Fruit fly (Drosophila melanogaster) whole organism, prepupa: ENCODE data around the gene Dscam2.

ENCODE experiments used
- Blimp-1 ChIP-seq: fragments of 200-800 bp; sonication (Bioruptor generic); optimal IDR thresholded peaks from 3 replicates; lab custom pipeline; 2017; ENCODE audit warnings: missing biosample characterization, missing genetic modification characterization, mild to moderate bottlenecking, moderate library complexity, missing genetic modification reagents
- CG10631 ChIP-seq: fragments of 200-800 bp; sonication (Bioruptor generic); optimal IDR thresholded peaks from 2 replicates; lab custom pipeline; 2016; ENCODE audit warnings: missing biosample characterization, missing genetic modification characterization
- CG11294 ChIP-seq: fragments of 200-800 bp; sonication (Bioruptor generic); IDR thresholded peaks from 2 replicates; pipeline ENCODE4 v1.3.6; 2022; ENCODE audit warnings: missing biosample characterization, missing genetic modification characterization
- CG15336 ChIP-seq: fragments of 200-800 bp; sonication (Bioruptor generic); IDR thresholded peaks from 2 replicates; pipeline ENCODE4 v1.3.6; 2022; ENCODE audit warnings: missing biosample characterization, missing genetic modification characterization
- CG1621 ChIP-seq: fragments of 200-800 bp; sonication (Bioruptor generic); optimal IDR thresholded peaks from 3 replicates; lab custom pipeline; 2018; ENCODE audit warnings: missing biosample characterization, mild to moderate bottlenecking, missing genetic modification characterization
- CG16779 ChIP-seq: fragments of 200-800 bp; sonication (Bioruptor generic); optimal IDR thresholded peaks from 3 replicates; lab custom pipeline; 2017; ENCODE audit warnings: missing biosample characterization, mild to moderate bottlenecking, missing genetic modification characterization
- CG3032 ChIP-seq: fragments of 200-800 bp; optimal IDR thresholded peaks from 2 replicates; lab custom pipeline; 2019; ENCODE audit warnings: missing biosample characterization, mild to moderate bottlenecking, missing genetic modification characterization, moderate library complexity
- CG31627 ChIP-seq: fragments of 200-800 bp; sonication (Bioruptor generic); optimal IDR thresholded peaks from 3 replicates; lab custom pipeline; 2016; ENCODE audit warnings: missing biosample characterization, missing genetic modification characterization
- CG32006 ChIP-seq: fragments of 200-800 bp; sonication (Bioruptor generic); optimal IDR thresholded peaks from 3 replicates; lab custom pipeline; 2017; ENCODE audit warnings: missing biosample characterization, mild to moderate bottlenecking, missing genetic modification characterization
- CG34406 ChIP-seq: fragments of 200-800 bp; sonication (Bioruptor generic); optimal IDR thresholded peaks from 3 replicates; lab custom pipeline; 2016; ENCODE audit warnings: missing biosample characterization, missing genetic modification characterization
- CG3919 ChIP-seq: fragments of 200-800 bp; sonication (Bioruptor generic); optimal IDR thresholded peaks from 3 replicates; lab custom pipeline; 2016; ENCODE audit warnings: missing biosample characterization, missing genetic modification characterization
- CG6163 ChIP-seq: fragments of 200-800 bp; sonication (Bioruptor generic); IDR thresholded peaks from 3 replicates; pipeline ENCODE4 v1.3.6; 2022; ENCODE audit warnings: missing biosample characterization, missing genetic modification characterization
- CG6276 ChIP-seq: fragments of 200-800 bp; sonication (Bioruptor generic); optimal IDR thresholded peaks from 2 replicates; lab custom pipeline; 2017; ENCODE audit warnings: missing biosample characterization, mild to moderate bottlenecking, missing genetic modification characterization
- CG6808 ChIP-seq: fragments of 200-800 bp; sonication (Bioruptor generic); optimal IDR thresholded peaks from 3 replicates; lab custom pipeline; 2017; ENCODE audit warnings: missing biosample characterization, missing genetic modification characterization, mild to moderate bottlenecking, moderate library complexity, missing genetic modification reagents
- CG6854 ChIP-seq: fragments of 200-800 bp; sonication (Bioruptor generic); optimal IDR thresholded peaks from 2 replicates; lab custom pipeline; 2017; ENCODE audit warnings: missing biosample characterization, mild to moderate bottlenecking, missing genetic modification characterization
- CG7368 ChIP-seq: fragments of 200-800 bp; sonication (Bioruptor generic); optimal IDR thresholded peaks from 3 replicates; lab custom pipeline; 2016; ENCODE audit warnings: missing biosample characterization, missing genetic modification characterization
- CG8119 ChIP-seq: fragments of 200-800 bp; sonication (Bioruptor generic); IDR thresholded peaks from 3 replicates; pipeline ENCODE4 v1.3.6; 2022; ENCODE audit warnings: missing biosample characterization, missing genetic modification characterization
- CG8319 ChIP-seq: fragments of 200-800 bp; sonication (Bioruptor generic); optimal IDR thresholded peaks from 3 replicates; lab custom pipeline; 2016; ENCODE audit warnings: missing biosample characterization, missing genetic modification characterization
- CG8632 ChIP-seq: fragments of 200-800 bp; sonication (Bioruptor generic); optimal IDR thresholded peaks from 3 replicates; lab custom pipeline; 2016; ENCODE audit warnings: missing biosample characterization, missing genetic modification characterization
- CG9139 ChIP-seq: fragments of 200-800 bp; sonication (Bioruptor generic); optimal IDR thresholded peaks from 3 replicates; lab custom pipeline; 2017; ENCODE audit warnings: missing biosample characterization, mild to moderate bottlenecking, missing genetic modification characterization
- Eip75B ChIP-seq: fragments of 200-800 bp; sonication (Bioruptor generic); optimal IDR thresholded peaks from 3 replicates; lab custom pipeline; 2016; ENCODE audit warnings: missing biosample characterization, missing genetic modification characterization
- Ets21C ChIP-seq: fragments of 200-800 bp; sonication (Bioruptor generic); optimal IDR thresholded peaks from 3 replicates; lab custom pipeline; 2016; ENCODE audit warnings: missing biosample characterization, missing genetic modification characterization
- Ets96B ChIP-seq: fragments of 200-800 bp; optimal IDR thresholded peaks from 2 replicates; lab custom pipeline; 2019; ENCODE audit warnings: missing biosample characterization, mild to moderate bottlenecking, missing genetic modification characterization, moderate library complexity
- Gug ChIP-seq: fragments of 200-800 bp; sonication (Bioruptor generic); IDR thresholded peaks from 2 replicates; pipeline ENCODE4 v1.3.6; 2022; ENCODE audit warnings: missing biosample characterization, missing genetic modification characterization
- Hr38 ChIP-seq: sonication (Bioruptor generic); optimal IDR thresholded peaks from 2 replicates; lab custom pipeline; 2016; ENCODE audit warnings: missing biosample characterization, missing genetic modification characterization
- Hr39 ChIP-seq: fragments of 200-800 bp; sonication (Bioruptor generic); optimal IDR thresholded peaks from 2 replicates; lab custom pipeline; 2016; ENCODE audit warnings: missing biosample characterization, missing genetic modification characterization
- Hr4 ChIP-seq: fragments of 200-800 bp; sonication (Bioruptor generic); optimal IDR thresholded peaks from 3 replicates; lab custom pipeline; 2016; ENCODE audit warnings: missing biosample characterization, missing genetic modification characterization
- Lpt ChIP-seq: fragments of 200-800 bp; sonication (Bioruptor generic); optimal IDR thresholded peaks from 3 replicates; lab custom pipeline; 2016; ENCODE audit warnings: missing biosample characterization, missing genetic modification characterization
- Met ChIP-seq: fragments of 200-800 bp; sonication (Bioruptor generic); optimal IDR thresholded peaks from 3 replicates; lab custom pipeline; 2016; ENCODE audit warnings: missing biosample characterization, missing genetic modification characterization
- OdsH ChIP-seq: fragments of 200-800 bp; sonication (Bioruptor generic); optimal IDR thresholded peaks from 3 replicates; lab custom pipeline; 2016; ENCODE audit warnings: missing biosample characterization, missing genetic modification characterization
- Sox102F ChIP-seq: fragments of 200-800 bp; sonication (Bioruptor generic); optimal IDR thresholded peaks from 2 replicates; lab custom pipeline; 2016; ENCODE audit warnings: missing biosample characterization, mild to moderate bottlenecking, missing genetic modification characterization
- Sox14 ChIP-seq: fragments of 200-800 bp; sonication (Bioruptor generic); optimal IDR thresholded peaks from 3 replicates; lab custom pipeline; 2016; ENCODE audit warnings: missing biosample characterization, missing genetic modification characterization
- Sox15 ChIP-seq: fragments of 200-800 bp; sonication (Bioruptor generic); optimal IDR thresholded peaks from 3 replicates; lab custom pipeline; 2016; ENCODE audit warnings: missing biosample characterization, missing genetic modification characterization
- achi ChIP-seq: fragments of 200-800 bp; sonication (Bioruptor generic); optimal IDR thresholded peaks from 3 replicates; lab custom pipeline; 2016; ENCODE audit warnings: missing biosample characterization, missing genetic modification characterization
- acj6 ChIP-seq: fragments of 200-800 bp; sonication (Bioruptor generic); optimal IDR thresholded peaks from 3 replicates; lab custom pipeline; 2016; ENCODE audit warnings: missing biosample characterization, missing genetic modification characterization
- dac ChIP-seq: fragments of 200-800 bp; sonication (Bioruptor generic); optimal IDR thresholded peaks from 2 replicates; lab custom pipeline; 2017; ENCODE audit warnings: missing biosample characterization, mild to moderate bottlenecking, missing genetic modification characterization
- dsx ChIP-seq: fragments of 200-800 bp; optimal IDR thresholded peaks from 3 replicates; lab custom pipeline; 2019; ENCODE audit warnings: missing biosample characterization, mild to moderate bottlenecking, missing genetic modification characterization, moderate library complexity; ENCODE audit not compliant: poor library complexity, severe bottlenecking
- eg ChIP-seq: fragments of 200-800 bp; sonication (Bioruptor generic); IDR thresholded peaks from 3 replicates; pipeline ENCODE4 v1.3.6; 2022; ENCODE audit warnings: missing biosample characterization, missing genetic modification characterization
- fd59A ChIP-seq: fragments of 200-800 bp; sonication (Bioruptor generic); optimal IDR thresholded peaks from 2 replicates; lab custom pipeline; 2017; ENCODE audit warnings: missing biosample characterization, mild to moderate bottlenecking, missing genetic modification characterization, missing genetic modification reagents
- fd85E ChIP-seq: fragments of 200-800 bp; sonication (Bioruptor generic); optimal IDR thresholded peaks from 3 replicates; lab custom pipeline; 2016; ENCODE audit warnings: missing biosample characterization, missing genetic modification characterization
- fkh ChIP-seq: fragments of 200-800 bp; sonication (Bioruptor generic); optimal IDR thresholded peaks from 3 replicates; lab custom pipeline; 2017; ENCODE audit warnings: missing biosample characterization, mild to moderate bottlenecking, missing genetic modification characterization, moderate library complexity
- lz ChIP-seq: fragments of 200-800 bp; sonication (Bioruptor generic); optimal IDR thresholded peaks from 3 replicates; lab custom pipeline; 2016; ENCODE audit warnings: missing biosample characterization, missing genetic modification characterization
- net ChIP-seq: fragments of 200-800 bp; sonication (Bioruptor generic); optimal IDR thresholded peaks from 3 replicates; lab custom pipeline; 2016; ENCODE audit warnings: missing biosample characterization, missing genetic modification characterization
- pdm3 ChIP-seq: fragments of 200-800 bp; sonication (Bioruptor generic); optimal IDR thresholded peaks from 3 replicates; lab custom pipeline; 2016; ENCODE audit warnings: missing biosample characterization, missing genetic modification characterization
- salr ChIP-seq, 2 experiments: fragments of 200-800 bp; sonication (Bioruptor generic); optimal IDR thresholded peaks; 3 replicates each; lab custom pipeline; 2016 to 2018; ENCODE audit warnings: missing biosample characterization in 2 of 2, missing genetic modification characterization in 2 of 2, mild to moderate bottlenecking in 1 of 2
- spab ChIP-seq: fragments of 200-800 bp; sonication (Bioruptor generic); optimal IDR thresholded peaks from 2 replicates; lab custom pipeline; 2017; ENCODE audit warnings: missing biosample characterization, mild to moderate bottlenecking, missing genetic modification characterization, missing genetic modification reagents
- ss ChIP-seq, 2 experiments: fragments of 200-800 bp; sonication (Bioruptor generic); optimal IDR thresholded peaks; 2 replicates in 1 of 2; 3 replicates in 1 of 2; lab custom pipeline; 2017 to 2018; ENCODE audit warnings: mild to moderate bottlenecking in 2 of 2, missing biosample characterization in 2 of 2, missing genetic modification characterization in 2 of 2, moderate library complexity in 1 of 2
- topi ChIP-seq: fragments of 200-800 bp; sonication (Bioruptor generic); optimal IDR thresholded peaks from 3 replicates; lab custom pipeline; 2016; ENCODE audit warnings: missing biosample characterization, missing genetic modification characterization
- vri ChIP-seq: fragments of 200-800 bp; sonication (Bioruptor generic); optimal IDR thresholded peaks from 3 replicates; lab custom pipeline; 2016; ENCODE audit warnings: missing biosample characterization, mild to moderate bottlenecking, missing genetic modification characterization

The Dscam2 gene

DNA sequence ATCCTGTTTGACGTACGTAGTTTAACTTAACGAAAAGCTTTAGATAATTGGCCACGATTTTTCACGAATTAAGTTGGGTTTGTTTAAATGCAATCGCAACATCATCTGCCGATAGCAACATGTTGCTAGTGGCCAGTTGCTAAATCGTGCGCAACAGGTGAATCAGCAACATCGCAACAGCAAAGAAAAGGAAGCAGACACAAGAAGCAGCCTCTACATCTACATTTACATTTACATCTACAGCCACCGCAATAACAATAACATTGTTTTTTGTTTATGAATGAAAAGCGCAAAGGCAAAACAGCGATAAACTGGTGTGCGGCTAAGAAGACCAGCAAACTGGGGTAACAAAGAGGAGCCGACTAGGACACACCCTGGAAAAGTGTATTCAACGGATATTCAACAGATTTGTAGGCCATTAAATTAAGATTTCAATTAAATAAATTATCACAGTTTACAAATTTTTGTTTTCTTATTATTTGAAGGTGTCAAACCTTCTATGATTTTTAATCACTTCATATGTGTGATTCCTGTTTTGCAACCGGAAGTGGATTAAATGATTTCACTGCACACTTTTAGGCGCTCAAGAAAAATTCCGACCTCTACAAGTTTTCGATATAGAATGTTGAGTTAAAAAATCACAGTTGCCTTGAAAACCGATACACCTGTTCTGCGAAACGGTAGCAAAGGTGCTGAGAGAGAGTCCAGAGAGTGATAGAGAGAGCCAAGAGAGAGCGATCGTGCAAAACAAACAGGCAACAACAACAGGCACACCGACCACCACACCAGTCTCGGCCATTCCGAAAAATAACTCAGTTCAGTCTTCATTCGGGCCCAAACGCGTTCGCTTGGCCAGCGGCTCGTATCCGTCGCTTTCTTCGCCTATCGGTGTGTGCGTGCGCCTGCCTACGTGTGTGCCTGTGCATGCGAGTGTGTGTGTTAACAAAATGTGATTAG, 55.8 kb downstream of the Dscam2 start, which contains the start of gene melt:
Gene melt, plus strand, starts transcription at position 818 of the 957 bp plus-strand sequence.
- TF ChIP-seq Sox102F (GFP tag; lab: Kevin White, UChicago) (peak; percentile 91), fd59A (GFP tag; lab: Kevin White, UChicago) (peak; percentile 80), Hr38 (GFP tag; lab: Kevin White, UChicago) (no peak), CG9139 (GFP tag; lab: Kevin White, UChicago) (peak; percentile 53), Hr4 (GFP tag; lab: Kevin White, UChicago) (peak; percentile 94), eg (GFP tag; lab: Robert Waterston, UW) (peak; percentile 72), Met (peak; percentile 94), CG16779 (tag; lab: Kevin White, UChicago) (peak; percentile 84), CG31627 (GFP tag; lab: Kevin White, UChicago) (peak; percentile 94), dsx (GFP tag; lab: Kevin White, UChicago) (peak; percentile 68), Hr39 (peak; percentile 92), CG34406 (GFP tag; lab: Kevin White, UChicago) (peak; percentile 91), salr (GFP tag; optimal IDR thresholded peaks at IDR 0.05; lab: Kevin White, UChicago) (peak; percentile 54 to 92), vri (peak; percentile 75), Ets21C (GFP tag; lab: Kevin White, UChicago) (peak; percentile 88), acj6 (GFP tag; lab: Kevin White, UChicago) (peak; percentile 93), CG6276 (GFP tag; lab: Kevin White, UChicago) (peak; percentile 90), CG8632 (GFP tag; lab: Kevin White, UChicago) (peak; percentile 84), net (GFP tag; lab: Kevin White, UChicago) (peak; percentile 92), fkh (GFP tag; lab: Kevin White, UChicago) (peak; percentile 66), lz (GFP tag; lab: Kevin White, UChicago) (peak; percentile 93), CG7368 (peak; percentile 80), pdm3 (GFP tag; lab: Kevin White, UChicago) (peak; percentile 91), Sox14 (GFP tag; lab: Kevin White, UChicago) (peak; percentile 92), Gug (GFP tag; lab: Robert Waterston, UW) (peak; percentile 59), CG6854 (GFP tag; lab: Kevin White, UChicago) (peak; percentile 77), CG32006 (GFP tag; lab: Kevin White, UChicago) (peak; percentile 95), CG8319 (GFP tag; lab: Kevin White, UChicago) (peak; percentile 87), Eip75B (GFP tag; lab: Kevin White, UChicago) (peak; percentile 94), Lpt (GFP tag; lab: Kevin White, UChicago) (peak; percentile 90), CG3032 (tag; lab: Kevin White, UChicago) (peak; percentile 88), Blimp-1 (peak; percentile 70), achi (GFP tag; lab: Kevin White, UChicago) (peak; percentile 91), CG11294 (peak; percentile 47; the same call in 1 of the 2 replicates), CG3919 (GFP tag; lab: Kevin White, UChicago) (peak; percentile 93), CG1621 (tag; lab: Kevin White, UChicago) (peak; percentile 59), Sox15 (GFP tag; lab: Kevin White, UChicago) (peak; percentile 89), CG6808 (GFP tag; lab: Kevin White, UChicago) (peak; percentile 85), ss (GFP tag; optimal IDR thresholded peaks at IDR 0.05; lab: Kevin White, UChicago) (peak; percentile 59 to 84), fd85E (GFP tag; lab: Kevin White, UChicago) (no peak), spab (GFP tag; lab: Kevin White, UChicago) (peak; percentile 83), OdsH (peak; percentile 93), CG8119 (GFP tag; lab: Robert Waterston, UW) (peak; percentile 85), CG15336 (GFP tag; lab: Robert Waterston, UW) (peak; percentile 88), CG10631 (GFP tag; lab: Kevin White, UChicago) (peak; percentile 87), dac (GFP tag; lab: Kevin White, UChicago) (peak; percentile 79), CG6163 (peak; percentile 72), Ets96B (tag; lab: Kevin White, UChicago) (peak; percentile 80), topi (GFP tag; lab: Kevin White, UChicago) (peak; percentile 95)
